Worm (Caenorhabditis elegans): Measurements from ENCODE around the gene apc-10.

- TF ChIP-seq nhr-23 (tag; optimal IDR thresholded peaks at IDR 0.05) (no peak), ceh-16 (tag; optimal IDR thresholded peaks at IDR 0.05) (no peak), mml-1 (tag; optimal IDR thresholded peaks at IDR 0.05) (no peak), ceh-82 (tag; optimal IDR thresholded peaks at IDR 0.05) (no peak), nhr-25 (tag; optimal IDR thresholded peaks at IDR 0.05) (no peak), mdl-1 (tag; optimal IDR thresholded peaks at IDR 0.05) (no peak), jun-1 (tag; optimal IDR thresholded peaks at IDR 0.05) (no peak), nhr-76 (tag; optimal IDR thresholded peaks at IDR 0.05) (no peak), unc-62 (GFP tag; optimal IDR thresholded peaks at IDR 0.05) (no peak)
Measured at ce11 chrV:10467659-10468058, 41.5 kb upstream of the apc-10 start.
